Worm (Caenorhabditis elegans): ENCODE results near the gene Y97E10B.1.

DNA sequence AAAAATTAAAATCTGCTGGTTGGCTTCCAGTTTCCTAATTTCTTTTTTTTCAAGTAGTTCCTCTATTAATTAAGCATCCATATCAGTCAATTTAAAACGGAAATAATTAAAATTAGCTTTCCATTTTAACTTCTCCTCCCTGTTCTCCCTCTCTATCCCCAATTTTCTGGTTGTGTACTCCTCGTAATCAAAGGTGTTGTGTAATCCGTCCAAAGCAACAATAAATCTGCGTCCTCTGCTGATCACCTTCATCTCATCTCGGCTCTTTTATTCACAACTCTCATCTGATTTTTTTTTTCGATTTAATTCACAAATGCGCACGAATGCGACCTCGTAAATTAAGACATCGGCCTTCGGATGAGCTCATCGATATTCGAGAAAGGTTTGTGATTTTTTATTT lies 52.2 kb downstream of the Y97E10B.1 start, which contains the start of gene Y97E10AR.2:
- TF ChIP-seq attf-3 (GFP tag; conservative IDR thresholded peaks at IDR 0.05), result no peak
- no peak for TF ChIP-seq snpc-4 (GFP tag; optimal IDR thresholded peaks at IDR 0.05)
- TF ChIP-seq snpc-4 (tag; optimal IDR thresholded peaks at IDR 0.05), result no peak
- TF ChIP-seq ztf-26 (tag; optimal IDR thresholded peaks at IDR 0.05), result no peak
- TF ChIP-seq egl-44 (GFP tag; IDR thresholded peaks at IDR 0.05), result no peak
- TF ChIP-seq ama-1 (optimal IDR thresholded peaks at IDR 0.05), result no peak
- TF ChIP-seq ama-1 (GFP tag; optimal IDR thresholded peaks at IDR 0.05), result no peak
- TF ChIP-seq rpc-1 (optimal IDR thresholded peaks at IDR 0.05), result no peak
- no peak for TF ChIP-seq rpc-1 (tag; optimal IDR thresholded peaks at IDR 0.05)
- no peak for TF ChIP-seq lin-35 (GFP tag; optimal IDR thresholded peaks at IDR 0.05)
- no peak for TF ChIP-seq nfya-1 (tag; optimal IDR thresholded peaks at IDR 0.05; ENCODE audit: borderline replicate concordance, insufficient read depth)
- no peak for TF ChIP-seq egl-18 (GFP tag; IDR thresholded peaks at IDR 0.05)
- TF ChIP-seq F23B12.7 (tag; optimal IDR thresholded peaks at IDR 0.05; ENCODE audit: insufficient read depth), result no peak
- TF ChIP-seq ceh-100 (GFP tag; IDR thresholded peaks at IDR 0.05), result no peak
- TF ChIP-seq unc-130 (GFP tag; optimal IDR thresholded peaks at IDR 0.05), result no peak

Measured in whole organism, young adult.